Worm (Caenorhabditis elegans): ENCODE results near the gene fbxb-22.

fbxb-22 gene

ce11 chrIII:11847014-11847413 lies 36.5 kb downstream of the fbxb-22 start:
- no peak for TF ChIP-seq tag-97 (GFP tag; IDR thresholded peaks at IDR 0.05)
- peak; percentile 48 for TF ChIP-seq ceh-28 (tag; optimal IDR thresholded peaks at IDR 0.05)
- no peak for TF ChIP-seq mdl-1 (tag; optimal IDR thresholded peaks at IDR 0.05)
- TF ChIP-seq lin-39 (tag; optimal IDR thresholded peaks at IDR 0.05): no peak
- no peak for TF ChIP-seq dve-1 (tag; optimal IDR thresholded peaks at IDR 0.05; ENCODE audit: insufficient read depth)
- no peak for TF ChIP-seq ZK337.2 (GFP tag; IDR thresholded peaks at IDR 0.05)
- no peak for TF ChIP-seq nhr-48 (tag; optimal IDR thresholded peaks at IDR 0.05)
- TF ChIP-seq lsy-2 (tag; optimal IDR thresholded peaks at IDR 0.05): peak in 1 of 2 experiments; percentile 9
- TF ChIP-seq hlh-30 (tag; optimal IDR thresholded peaks at IDR 0.05; ENCODE audit: insufficient read depth): no peak
- no peak for TF ChIP-seq lir-3 (tag; optimal IDR thresholded peaks at IDR 0.05)
- no peak for TF ChIP-seq nhr-10 (tag; optimal IDR thresholded peaks at IDR 0.05)
- TF ChIP-seq ces-1 (GFP tag; optimal IDR thresholded peaks at IDR 0.05): no peak
- TF ChIP-seq set-16 (GFP tag; IDR thresholded peaks at IDR 0.05): no peak
- TF ChIP-seq egl-43 (GFP tag; IDR thresholded peaks at IDR 0.05): no peak
- no peak for TF ChIP-seq Y48G9A.11 (GFP tag; IDR thresholded peaks at IDR 0.05)
- no peak for TF ChIP-seq nhr-111 (GFP tag; optimal IDR thresholded peaks at IDR 0.05)
- TF ChIP-seq tra-1 (GFP tag; IDR thresholded peaks at IDR 0.05): no peak
- TF ChIP-seq zfp-2 (tag; optimal IDR thresholded peaks at IDR 0.05): no peak
- TF ChIP-seq F26F4.8 (GFP tag; conservative IDR thresholded peaks at IDR 0.05): no peak
- no peak for TF ChIP-seq R02D3.7 (tag; optimal IDR thresholded peaks at IDR 0.05)
- no peak for TF ChIP-seq mxl-2 (GFP tag; conservative IDR thresholded peaks at IDR 0.05)
- TF ChIP-seq unc-62 (GFP tag; optimal IDR thresholded peaks at IDR 0.05 in 1 of 2): peak in 1 of 2 experiments; percentile 43
- TF ChIP-seq unc-62 (tag; optimal IDR thresholded peaks at IDR 0.05): no peak

ce11 chrIII:11846365-11846764 lies 37.2 kb downstream of the fbxb-22 start, which contains the start of gene ntl-3:
Gene ntl-3, minus strand, starts transcription at chrIII:11846465.
- TF ChIP-seq Y48G9A.11 (GFP tag; IDR thresholded peaks at IDR 0.05) (no peak), duxl-1 (tag; optimal IDR thresholded peaks at IDR 0.05; ENCODE audit: poor library complexity) (no peak), aha-1 (tag) (peak; percentile 73)

ce11 chrIII:11843007-11843406 lies 40.5 kb downstream of the fbxb-22 start:
- no peak for TF ChIP-seq nhr-10 (tag; optimal IDR thresholded peaks at IDR 0.05)
- no peak for TF ChIP-seq nhr-237 (tag; optimal IDR thresholded peaks at IDR 0.05)
- TF ChIP-seq set-16 (GFP tag; IDR thresholded peaks at IDR 0.05): peak; percentile 56; the same call in 1 of the 2 replicates
- TF ChIP-seq F49E8.2 (tag; optimal IDR thresholded peaks at IDR 0.05; ENCODE audit: borderline replicate concordance): no peak
- TF ChIP-seq daf-12 (tag; optimal IDR thresholded peaks at IDR 0.05): no peak
- TF ChIP-seq pqm-1 (tag; optimal IDR thresholded peaks at IDR 0.05): no peak
- TF ChIP-seq mes-2 (tag; optimal IDR thresholded peaks at IDR 0.05; ENCODE audit: poor library complexity, severe bottlenecking): no peak
- no peak for TF ChIP-seq rbr-2 (tag; optimal IDR thresholded peaks at IDR 0.05)
- TF ChIP-seq dmd-6 (GFP tag; IDR thresholded peaks at IDR 0.05): no peak
- peak in 1 of 2 experiments; percentile 72 for TF ChIP-seq unc-62 (GFP tag; optimal IDR thresholded peaks at IDR 0.05 in 1 of 2)
- TF ChIP-seq unc-62 (tag; optimal IDR thresholded peaks at IDR 0.05): no peak

ce11 chrIII:11841728-11842127 lies 41.8 kb downstream of the fbxb-22 start:
- peak; percentile 68 for TF ChIP-seq set-16 (GFP tag; IDR thresholded peaks at IDR 0.05)
- TF ChIP-seq nhr-25 (tag; optimal IDR thresholded peaks at IDR 0.05; ENCODE audit: borderline replicate concordance, insufficient read depth): no peak
- no peak for TF ChIP-seq ceh-20 (GFP tag; IDR thresholded peaks at IDR 0.05)
- TF ChIP-seq R02D3.7 (tag; optimal IDR thresholded peaks at IDR 0.05): no peak

Measured in whole organism, L4 larva.